Worm (Caenorhabditis elegans) whole organism, L4 larva: ENCODE results near the gene flcn-1.

Experiments used
- R02D3.7 ChIP-seq: fragments of 150-350 bp; sonication (generic microtip); optimal IDR thresholded peaks from 3 replicates; lab custom pipeline; 2014; ENCODE audit warnings: missing biosample characterization, missing genetic modification characterization
- Y75B8A.6 ChIP-seq: fragments of 200-800 bp; sonication (Bioruptor generic); IDR thresholded peaks from 2 replicates; pipeline ENCODE4 v1.3.6; 2022; ENCODE audit warnings: missing genetic modification reagents, missing genetic modification characterization, missing compliant biosample characterization
- arid-1 ChIP-seq: fragments of 200-800 bp; sonication (Bioruptor generic); conservative IDR thresholded peaks from 2 replicates; pipeline ENCODE4 v1.3.6; 2022; ENCODE audit warnings: missing genetic modification reagents, missing genetic modification characterization, missing compliant biosample characterization
- ctbp-1 ChIP-seq: fragments of 200-800 bp; sonication (Bioruptor generic); IDR thresholded peaks from 2 replicates; pipeline ENCODE4 v1.3.6; 2022; ENCODE audit warnings: missing genetic modification reagents, missing genetic modification characterization, missing compliant biosample characterization
- dmd-6 ChIP-seq: fragments of 200-800 bp; sonication (Bioruptor generic); IDR thresholded peaks from 2 replicates; pipeline ENCODE4 v1.3.6; 2022; ENCODE audit warnings: missing genetic modification reagents, missing genetic modification characterization, missing compliant biosample characterization
- dpl-1 ChIP-seq: fragments of 150-350 bp; optimal IDR thresholded peaks from 2 replicates; lab custom pipeline; 2014; ENCODE audit warnings: missing biosample characterization, missing genetic modification reagents, missing genetic modification characterization
- egl-27 ChIP-seq: sonication (generic microtip); optimal IDR thresholded peaks from 3 replicates; lab custom pipeline; 2017; ENCODE audit warnings: missing biosample characterization, missing genetic modification reagents, missing genetic modification characterization
- egl-43 ChIP-seq: fragments of 200-800 bp; sonication (Bioruptor generic); IDR thresholded peaks from 2 replicates; pipeline ENCODE4 v1.3.6; 2022; ENCODE audit warnings: missing genetic modification reagents, missing genetic modification characterization, missing compliant biosample characterization
- nhr-11 ChIP-seq: fragments of 150-350 bp; optimal IDR thresholded peaks from 2 replicates; lab custom pipeline; 2014; ENCODE audit warnings: missing biosample characterization, missing genetic modification characterization
- nhr-41 ChIP-seq: fragments of 200-800 bp; sonication (Bioruptor generic); IDR thresholded peaks from 2 replicates; pipeline ENCODE4 v1.3.6; 2022; ENCODE audit warnings: missing genetic modification reagents, missing genetic modification characterization, missing compliant biosample characterization
- pha-4 ChIP-seq, 2 experiments: fragments of 150-350 bp in 1 of 2; fragments of 200-800 bp in 1 of 2; sonication (Bioruptor generic) in 1 of 2; IDR thresholded peaks in 1 of 2; optimal IDR thresholded peaks in 1 of 2; 2 replicates each; pipeline versions ENCODE4 v1.3.6 to Lab custom; 2014 to 2022; ENCODE audit warnings: missing genetic modification characterization in 2 of 2, missing genetic modification reagents in 2 of 2, missing biosample characterization in 1 of 2, missing compliant biosample characterization in 1 of 2
- skn-1 ChIP-seq: fragments of 150-350 bp; optimal IDR thresholded peaks from 2 replicates; lab custom pipeline; 2014; ENCODE audit warnings: missing biosample characterization, missing genetic modification characterization
- snpc-4 ChIP-seq: fragments of 150-350 bp; optimal IDR thresholded peaks from 2 replicates; lab custom pipeline; 2014; ENCODE audit warnings: missing biosample characterization, missing genetic modification characterization

DNA sequence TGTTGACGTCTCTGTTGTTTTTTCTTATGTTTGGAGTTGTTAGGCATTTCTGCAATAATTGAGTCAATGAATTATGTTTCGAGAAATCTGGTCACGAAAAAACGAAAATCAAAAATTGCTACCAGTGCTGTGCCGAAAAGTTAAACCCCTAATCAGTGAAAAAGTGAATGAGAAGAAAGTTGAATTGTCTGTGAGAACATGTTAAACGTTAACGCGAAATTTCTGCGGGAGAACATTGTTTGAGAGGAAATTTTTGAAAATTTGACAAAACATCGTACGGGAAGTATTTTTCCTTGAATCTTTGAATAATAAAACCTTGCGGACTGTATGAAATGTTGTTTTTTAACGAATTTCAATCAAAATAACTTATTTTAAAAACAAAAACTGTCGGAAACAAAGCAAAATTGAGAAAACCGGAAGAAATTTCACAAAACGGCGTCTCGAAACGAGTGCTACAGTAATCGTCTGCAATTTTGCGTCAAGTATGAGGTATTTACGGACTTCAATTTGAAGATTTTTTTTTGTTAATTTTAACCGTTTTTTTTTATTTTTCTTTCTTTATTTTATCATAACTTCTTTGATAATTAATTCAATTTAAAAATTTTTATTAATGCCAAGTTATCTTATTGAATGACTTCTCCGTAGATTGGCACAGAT lies 34.8 kb upstream of the flcn-1 start, which contains the start of gene adal-1:
- TF ChIP-seq ctbp-1 (GFP tag; lab: Robert Waterston, UW) (no peak), egl-27 (tag; lab: Kevin White, UChicago) (no peak), arid-1 (GFP tag; lab: Robert Waterston, UW) (no peak), egl-43 (GFP tag; lab: Robert Waterston, UW) (no peak), dmd-6 (GFP tag; lab: Robert Waterston, UW) (no peak), nhr-41 (GFP tag; lab: Robert Waterston, UW) (no peak), skn-1 (tag; lab: Kevin White, UChicago) (no peak), nhr-11 (tag; lab: Kevin White, UChicago) (no peak), R02D3.7 (tag; lab: Kevin White, UChicago) (no peak), Y75B8A.6 (GFP tag; lab: Robert Waterston, UW) (no peak), dpl-1 (GFP tag; lab: Kevin White, UChicago) (no peak), pha-4 (GFP tag; IDR thresholded peaks at IDR 0.05; lab: Robert Waterston, UW) (no peak), pha-4 (tag; optimal IDR thresholded peaks at IDR 0.05; lab: Kevin White, UChicago) (no peak), snpc-4 (tag; lab: Kevin White, UChicago) (no peak)
